Fruit fly (Drosophila melanogaster) Kc167 (cell line): Measurements from ENCODE around the gene ham.
A peak's percentile ranks its signal among the peaks of the same experiment; 100 is the strongest.

Experiments
- Myc ChIP-seq: fragments of >200 bp; optimal IDR thresholded peaks from 2 replicates; lab custom pipeline; 2017; ENCODE audit warnings: missing external identifiers
- Sin3A ChIP-seq: fragments of >200 bp; optimal IDR thresholded peaks from 2 replicates; lab custom pipeline; 2018; ENCODE audit warnings: missing external identifiers
- h ChIP-seq: fragments of >200 bp; optimal IDR thresholded peaks from 3 replicates; lab custom pipeline; 2018; ENCODE audit warnings: missing external identifiers
- insv ChIP-seq: fragments of >200 bp; optimal IDR thresholded peaks from 3 replicates; lab custom pipeline; 2018; ENCODE audit warnings: missing external identifiers
- psq ChIP-seq: fragments of >200 bp; optimal IDR thresholded peaks from 2 replicates; lab custom pipeline; 2017; ENCODE audit warnings: missing external identifiers
- ttk ChIP-seq: sonication (Bioruptor generic); optimal IDR thresholded peaks from 2 replicates; lab custom pipeline; 2017; ENCODE audit warnings: missing external identifiers

The ham gene

dm6 chr2L:18812348-18812747 is 19.6 kb upstream of the ham start, which contains the start of the genes CG17325 and CG42305:
Gene CG17325 (plus strand): TSS chr2L:18812648.
Gene CG42305 (plus strand): TSS chr2L:18812648.
- TF ChIP-seq ttk, result no peak

- no peak for TF ChIP-seq psq (lab: Kevin White, UChicago)
- TF ChIP-seq h (lab: Kevin White, UChicago), result no peak
- TF ChIP-seq ttk, result no peak
- no peak for TF ChIP-seq Sin3A (lab: Kevin White, UChicago)
Observed at dm6 chr2L:18810960-18811642, 18.4 kb upstream of the ham start, which contains the start of the genes CG10570 and CG42502. Gene CG10570 (minus strand): TSS chr2L:18811252. Gene CG42502 (minus strand): TSS chr2L:18811252.

- TF ChIP-seq insv (lab: Kevin White, UChicago) (no peak), Myc (lab: Kevin White, UChicago) (no peak), h (lab: Kevin White, UChicago) (no peak), ttk (no peak), Sin3A (lab: Kevin White, UChicago) (no peak), psq (lab: Kevin White, UChicago) (no peak)
Observed at dm6 chr2L:18809486-18809885, 16.8 kb upstream of the ham start.

dm6 chr2L:18808754-18809329 is 16.1 kb upstream of the ham start:
- no peak for TF ChIP-seq h (lab: Kevin White, UChicago)
- TF ChIP-seq insv (lab: Kevin White, UChicago), result no peak

- no peak for TF ChIP-seq insv (lab: Kevin White, UChicago)
- TF ChIP-seq psq (lab: Kevin White, UChicago), result no peak
- TF ChIP-seq h (lab: Kevin White, UChicago), result no peak
- TF ChIP-seq ttk, result no peak
- no peak for TF ChIP-seq Myc (lab: Kevin White, UChicago)
- no peak for TF ChIP-seq Sin3A (lab: Kevin White, UChicago)
Observed at dm6 chr2L:18805637-18806403, 13.1 kb upstream of the ham start.

dm6 chr2L:18805247-18805636 is 12.5 kb upstream of the ham start, which contains the start of gene CG43814:
Gene CG43814 (minus strand): TSS chr2L:18805347.
- TF ChIP-seq psq (lab: Kevin White, UChicago) (no peak), ttk (no peak), Myc (lab: Kevin White, UChicago) (no peak), h (lab: Kevin White, UChicago) (no peak), insv (lab: Kevin White, UChicago) (no peak), Sin3A (lab: Kevin White, UChicago) (no peak)

- TF ChIP-seq Sin3A (lab: Kevin White, UChicago), result no peak
- no peak for TF ChIP-seq psq (lab: Kevin White, UChicago)
- TF ChIP-seq insv (lab: Kevin White, UChicago), result no peak
- TF ChIP-seq ttk, result no peak
- TF ChIP-seq h (lab: Kevin White, UChicago), result no peak
- TF ChIP-seq Myc (lab: Kevin White, UChicago), result no peak
Observed at dm6 chr2L:18801704-18802103, 9.0 kb upstream of the ham start.

dm6 chr2L:18796446-18796845 is 3.7 kb upstream of the ham start:
- no peak for TF ChIP-seq psq (lab: Kevin White, UChicago)

- TF ChIP-seq Myc (lab: Kevin White, UChicago) (no peak), psq (lab: Kevin White, UChicago) (no peak), insv (lab: Kevin White, UChicago) (peak; percentile 67), h (lab: Kevin White, UChicago) (no peak)
Observed at dm6 chr2L:18795917-18796402, 3.3 kb upstream of the ham start.

dm6 chr2L:18793243-18793642 is 537 bp upstream of the ham start:
- TF ChIP-seq h (lab: Kevin White, UChicago) (no peak), insv (lab: Kevin White, UChicago) (no peak), psq (lab: Kevin White, UChicago) (no peak), ttk (no peak), Sin3A (lab: Kevin White, UChicago) (no peak), Myc (lab: Kevin White, UChicago) (no peak)

- TF ChIP-seq h (lab: Kevin White, UChicago) (no peak), Sin3A (lab: Kevin White, UChicago) (no peak), ttk (no peak), Myc (lab: Kevin White, UChicago) (no peak), psq (lab: Kevin White, UChicago) (no peak), insv (lab: Kevin White, UChicago) (no peak)
Observed at dm6 chr2L:18789773-18790385, 2.8 kb downstream of the ham start.

dm6 chr2L:18788953-18789352 is 3.8 kb downstream of the ham start:
- TF ChIP-seq ttk, result no peak
- TF ChIP-seq h (lab: Kevin White, UChicago), result no peak
- no peak for TF ChIP-seq psq (lab: Kevin White, UChicago)
- no peak for TF ChIP-seq Myc (lab: Kevin White, UChicago)
- TF ChIP-seq insv (lab: Kevin White, UChicago), result no peak
- no peak for TF ChIP-seq Sin3A (lab: Kevin White, UChicago)
